Worm (Caenorhabditis elegans): ENCODE data around the gene srh-8.

- TF ChIP-seq ama-1 (optimal IDR thresholded peaks at IDR 0.05): no peak
- TF ChIP-seq ama-1 (GFP tag; optimal IDR thresholded peaks at IDR 0.05): no peak
- no peak for TF ChIP-seq D2030.7 (GFP tag; IDR thresholded peaks at IDR 0.05)
- TF ChIP-seq unc-62 (GFP tag; optimal IDR thresholded peaks at IDR 0.05): no peak
- no peak for TF ChIP-seq cebp-2 (GFP tag; IDR thresholded peaks at IDR 0.05)
- no peak for TF ChIP-seq ets-4 (GFP tag; optimal IDR thresholded peaks at IDR 0.05)
- TF ChIP-seq nhr-90 (tag; optimal IDR thresholded peaks at IDR 0.05): no peak
- TF ChIP-seq F52B5.7 (tag; optimal IDR thresholded peaks at IDR 0.05): no peak
- TF ChIP-seq tbx-9 (tag; optimal IDR thresholded peaks at IDR 0.05; ENCODE audit: borderline replicate concordance): no peak
- no peak for TF ChIP-seq ztf-18 (tag; optimal IDR thresholded peaks at IDR 0.05)
Observed at ce11 chrV:4031319-4031718, 26.0 kb downstream of the srh-8 start, which contains the start of gene cyp-35A4.
